Fruit fly (Drosophila melanogaster): Measurements from ENCODE around the gene cv-c.

The cv-c gene

dm6 chr3R:14481569-14481968, at the start of gene cv-c:
Gene cv-c (minus strand): TSS chr3R:14481713.
- TF ChIP-seq noc (tag; optimal IDR thresholded peaks at IDR 0.05), result peak; percentile 28

- no peak for TF ChIP-seq noc (tag; optimal IDR thresholded peaks at IDR 0.05)
Observed at dm6 chr3R:14526657-14527056, 45.1 kb upstream of the cv-c start.

- no peak for TF ChIP-seq noc (tag; optimal IDR thresholded peaks at IDR 0.05)
Observed at dm6 chr3R:14520749-14521148, 39.2 kb upstream of the cv-c start, which contains the start of gene Cyp313a1. Gene Cyp313a1 (plus strand): TSS chr3R:14521049.

- TF ChIP-seq noc (tag; optimal IDR thresholded peaks at IDR 0.05), result no peak
Observed at dm6 chr3R:14516742-14517141, 35.2 kb upstream of the cv-c start, which contains the start of gene CG34273. Gene CG34273 (plus strand): TSS chr3R:14517042.

- TF ChIP-seq noc (tag; optimal IDR thresholded peaks at IDR 0.05), result no peak
Observed at dm6 chr3R:14513420-14513819, 31.9 kb upstream of the cv-c start, which contains the start of gene CG8461. Gene CG8461 (minus strand): TSS chr3R:14513637.

dm6 chr3R:14511123-14511908, 29.8 kb upstream of the cv-c start, which contains the start of the genes HtrA2 and mRpL11:
Gene HtrA2 (minus strand): TSS chr3R:14511712.
Gene mRpL11 (plus strand): TSS chr3R:14511838.
- TF ChIP-seq noc (tag; optimal IDR thresholded peaks at IDR 0.05), result peak; percentile 52

- no peak for TF ChIP-seq noc (tag; optimal IDR thresholded peaks at IDR 0.05)
Observed at dm6 chr3R:14505120-14505519, 23.6 kb upstream of the cv-c start.

- TF ChIP-seq noc (tag; optimal IDR thresholded peaks at IDR 0.05), result no peak
Observed at dm6 chr3R:14498072-14498471, 16.6 kb upstream of the cv-c start.

- TF ChIP-seq noc (tag; optimal IDR thresholded peaks at IDR 0.05), result no peak
Observed at dm6 chr3R:14496385-14496784, 14.9 kb upstream of the cv-c start.

dm6 chr3R:14493936-14494335, 12.4 kb upstream of the cv-c start:
- no peak for TF ChIP-seq noc (tag; optimal IDR thresholded peaks at IDR 0.05)

- TF ChIP-seq noc (tag; optimal IDR thresholded peaks at IDR 0.05), result no peak
Observed at dm6 chr3R:14492287-14492889, 10.9 kb upstream of the cv-c start.

dm6 chr3R:14486469-14486868, 5.0 kb upstream of the cv-c start:
- no peak for TF ChIP-seq noc (tag; optimal IDR thresholded peaks at IDR 0.05)

dm6 chr3R:14484533-14485267, 3.2 kb upstream of the cv-c start:
- TF ChIP-seq noc (tag; optimal IDR thresholded peaks at IDR 0.05), result no peak

- TF ChIP-seq noc (tag; optimal IDR thresholded peaks at IDR 0.05), result no peak
Observed at dm6 chr3R:14482986-14483385, 1.5 kb upstream of the cv-c start.

dm6 chr3R:14481977-14482376, 464 bp upstream of the cv-c start:
- no peak for TF ChIP-seq noc (tag; optimal IDR thresholded peaks at IDR 0.05)

- TF ChIP-seq noc (tag; optimal IDR thresholded peaks at IDR 0.05), result no peak
Observed at dm6 chr3R:14479623-14480194, 1.8 kb downstream of the cv-c start.

Data from whole organism, larva.